Worm (Caenorhabditis elegans) whole organism, young adult: ENCODE data around the gene rpl-36.A.

Experiments
- B0336.3 ChIP-seq: fragments of 200-800 bp; sonication (Bioruptor generic); IDR thresholded peaks from 2 replicates; pipeline ENCODE4 v1.3.6; 2022; ENCODE audit warnings: missing genetic modification characterization, missing compliant biosample characterization
- F10E7.11 ChIP-seq: sonication (generic microtip); optimal IDR thresholded peaks from 2 replicates; lab custom pipeline; 2017; ENCODE audit warnings: mild to moderate bottlenecking, missing genetic modification characterization, moderate library complexity, missing compliant biosample characterization
- F33H1.4 ChIP-seq: fragments of 200-800 bp; sonication (Bioruptor generic); IDR thresholded peaks from 2 replicates; pipeline ENCODE4 v1.3.6; 2022; ENCODE audit warnings: missing genetic modification reagents, missing genetic modification characterization, missing compliant biosample characterization
- F37B4.10 ChIP-seq: fragments of 200-800 bp; sonication (Bioruptor generic); IDR thresholded peaks from 2 replicates; pipeline ENCODE4 v1.3.6; 2022; ENCODE audit warnings: missing genetic modification characterization, missing compliant biosample characterization
- F49E8.2 ChIP-seq: sonication (generic microtip); optimal IDR thresholded peaks from 3 replicates; lab custom pipeline; 2017; ENCODE audit warnings: missing genetic modification characterization, mild to moderate bottlenecking, missing compliant biosample characterization, antibody characterized with exemption, moderate library complexity; ENCODE audit not compliant: insufficient read depth
- F55B11.4 ChIP-seq: sonication (generic microtip); optimal IDR thresholded peaks from 2 replicates; lab custom pipeline; 2016; ENCODE audit warnings: missing compliant biosample characterization, missing genetic modification characterization, borderline replicate concordance; ENCODE audit not compliant: insufficient read depth
- K11D2.4 ChIP-seq: fragments of 200-800 bp; sonication (Bioruptor generic); IDR thresholded peaks from 2 replicates; pipeline ENCODE4 v1.3.6; 2022; ENCODE audit warnings: missing genetic modification reagents, missing genetic modification characterization, missing compliant biosample characterization
- K12H6.12 ChIP-seq: fragments of 200-800 bp; sonication (Bioruptor generic); optimal IDR thresholded peaks from 2 replicates; lab custom pipeline; 2018; ENCODE audit warnings: mild to moderate bottlenecking, missing genetic modification characterization, missing compliant biosample characterization
- T07F8.4 ChIP-seq: sonication (generic microtip); optimal IDR thresholded peaks from 2 replicates; lab custom pipeline; 2016; ENCODE audit warnings: mild to moderate bottlenecking, missing genetic modification characterization, moderate library complexity, missing compliant biosample characterization
- Y79H2A.3 ChIP-seq: fragments of 200-800 bp; sonication (Bioruptor generic); conservative IDR thresholded peaks from 2 replicates; pipeline ENCODE4 v1.3.6; 2022; ENCODE audit warnings: missing genetic modification reagents, missing genetic modification characterization, missing compliant biosample characterization
- Y95B8A.8 ChIP-seq: fragments of 200-800 bp; sonication (Bioruptor generic); IDR thresholded peaks from 2 replicates; pipeline ENCODE4 v1.3.6; 2022; ENCODE audit warnings: missing genetic modification reagents, missing genetic modification characterization, missing compliant biosample characterization
- ama-1 ChIP-seq, 3 experiments: fragments of 150-350 bp in 1 of 3; sonication (generic microtip) in 2 of 3; optimal IDR thresholded peaks; 2 replicates each; lab custom pipeline; 2014 to 2018; ENCODE audit warnings: missing biosample characterization in 2 of 3, missing genetic modification characterization in 2 of 3, missing genetic modification reagents in 2 of 3
- aptf-2 ChIP-seq: fragments of 200-800 bp; sonication (Bioruptor generic); conservative IDR thresholded peaks from 2 replicates; pipeline ENCODE4 v1.3.6; 2022; ENCODE audit warnings: missing genetic modification reagents, missing genetic modification characterization, missing compliant biosample characterization
- attf-3 ChIP-seq: fragments of 200-800 bp; sonication (Bioruptor generic); conservative IDR thresholded peaks from 2 replicates; pipeline ENCODE4 v1.3.6; 2022; ENCODE audit warnings: missing genetic modification reagents, missing genetic modification characterization, missing compliant biosample characterization
- attf-6 ChIP-seq: fragments of 200-800 bp; sonication (Bioruptor generic); IDR thresholded peaks from 2 replicates; pipeline ENCODE4 v1.3.6; 2022; ENCODE audit warnings: missing genetic modification reagents, missing genetic modification characterization, missing compliant biosample characterization
- bed-1 ChIP-seq: fragments of 200-800 bp; sonication (Bioruptor generic); IDR thresholded peaks from 2 replicates; pipeline ENCODE4 v1.3.6; 2022; ENCODE audit warnings: missing genetic modification reagents, missing genetic modification characterization, missing compliant biosample characterization
- cebp-1 ChIP-seq, 2 experiments: fragments of 200-800 bp in 1 of 2; sonication (Bioruptor generic) in 1 of 2; sonication (generic microtip) in 1 of 2; IDR thresholded peaks in 1 of 2; optimal IDR thresholded peaks in 1 of 2; 2 replicates each; pipeline versions ENCODE4 v1.3.6 to Lab custom; 2017 to 2022; ENCODE audit warnings: missing compliant biosample characterization in 2 of 2, missing genetic modification characterization in 2 of 2, mild to moderate bottlenecking in 1 of 2, missing genetic modification reagents in 1 of 2, moderate library complexity in 1 of 2
- cebp-2 ChIP-seq: fragments of 200-800 bp; sonication (Bioruptor generic); IDR thresholded peaks from 2 replicates; pipeline ENCODE4 v1.3.6; 2022; ENCODE audit warnings: missing genetic modification characterization, missing compliant biosample characterization
- ceh-27 ChIP-seq: fragments of 200-800 bp; sonication (Bioruptor generic); optimal IDR thresholded peaks from 2 replicates; lab custom pipeline; 2018; ENCODE audit warnings: mild to moderate bottlenecking, missing genetic modification characterization, moderate library complexity, missing compliant biosample characterization
- ceh-79 ChIP-seq: sonication (generic microtip); optimal IDR thresholded peaks from 2 replicates; lab custom pipeline; 2017; ENCODE audit warnings: mild to moderate bottlenecking, missing genetic modification characterization, missing compliant biosample characterization
- die-1 ChIP-seq: sonication (generic microtip); optimal IDR thresholded peaks from 2 replicates; lab custom pipeline; 2016; ENCODE audit warnings: missing genotype, mild to moderate bottlenecking, missing genetic modification characterization, missing compliant biosample characterization
- egl-44 ChIP-seq: fragments of 200-800 bp; sonication (Bioruptor generic); IDR thresholded peaks from 2 replicates; pipeline ENCODE4 v1.3.6; 2022; ENCODE audit warnings: missing genetic modification reagents, missing genetic modification characterization, missing compliant biosample characterization
- lin-26 ChIP-seq: fragments of 200-800 bp; sonication (Bioruptor generic); IDR thresholded peaks from 2 replicates; pipeline ENCODE4 v1.3.6; 2022; ENCODE audit warnings: missing genetic modification reagents, missing genetic modification characterization, missing compliant biosample characterization
- lsl-1 ChIP-seq: fragments of 200-800 bp; sonication (Bioruptor generic); optimal IDR thresholded peaks from 2 replicates; lab custom pipeline; 2018; ENCODE audit warnings: mild to moderate bottlenecking, missing genetic modification characterization, moderate library complexity, missing compliant biosample characterization
- mel-28 ChIP-seq: sonication (generic microtip); optimal IDR thresholded peaks from 2 replicates; lab custom pipeline; 2016; ENCODE audit warnings: borderline replicate concordance, mild to moderate bottlenecking, missing genetic modification characterization, missing compliant biosample characterization
- mes-4 ChIP-seq: sonication (generic microtip); optimal IDR thresholded peaks from 2 replicates; lab custom pipeline; 2016; ENCODE audit warnings: missing genotype, missing genetic modification characterization, missing compliant biosample characterization
- mxl-1 ChIP-seq: sonication (generic microtip); optimal IDR thresholded peaks from 2 replicates; lab custom pipeline; 2016; ENCODE audit warnings: missing genetic modification characterization, missing compliant biosample characterization
- nfya-2 ChIP-seq: fragments of 200-800 bp; sonication (Bioruptor generic); IDR thresholded peaks from 2 replicates; pipeline ENCODE4 v1.3.6; 2022; ENCODE audit warnings: missing genetic modification reagents, missing genetic modification characterization, missing compliant biosample characterization
- nhr-27 ChIP-seq: fragments of 200-800 bp; sonication (Bioruptor generic); optimal IDR thresholded peaks from 2 replicates; lab custom pipeline; 2018; ENCODE audit warnings: mild to moderate bottlenecking, missing genetic modification characterization, moderate library complexity, missing compliant biosample characterization
- rec-8 ChIP-seq, 2 experiments: sonication (generic microtip); optimal IDR thresholded peaks; 2 replicates each; lab custom pipeline; 2016; ENCODE audit warnings: mild to moderate bottlenecking in 2 of 2, missing genetic modification characterization in 2 of 2, missing genetic modification reagents in 2 of 2, missing genotype in 2 of 2, missing biosample characterization in 1 of 2, missing compliant biosample characterization in 1 of 2, moderate library complexity in 1 of 2
- repo-1 ChIP-seq: sonication (generic microtip); optimal IDR thresholded peaks from 2 replicates; lab custom pipeline; 2017; ENCODE audit warnings: mild to moderate bottlenecking, missing genetic modification characterization, missing compliant biosample characterization
- sdz-38 ChIP-seq: sonication (generic microtip); optimal IDR thresholded peaks from 2 replicates; lab custom pipeline; 2016; ENCODE audit warnings: missing genotype, missing genetic modification characterization, missing compliant biosample characterization
- snpc-1.3 ChIP-seq: sonication (generic microtip); optimal IDR thresholded peaks from 2 replicates; lab custom pipeline; 2017; ENCODE audit warnings: missing genetic modification characterization, mild to moderate bottlenecking, missing compliant biosample characterization, antibody characterized with exemption, moderate library complexity, missing genotype, missing genetic modification reagents; ENCODE audit not compliant: insufficient read depth
- tbx-9 ChIP-seq: sonication (generic microtip); optimal IDR thresholded peaks from 2 replicates; lab custom pipeline; 2016; ENCODE audit warnings: borderline replicate concordance, missing genetic modification characterization, inconsistent platforms, missing compliant biosample characterization
- tlf-1 ChIP-seq: fragments of 200-800 bp; sonication (Bioruptor generic); optimal IDR thresholded peaks from 2 replicates; lab custom pipeline; 2018; ENCODE audit warnings: mild to moderate bottlenecking, missing genetic modification characterization, missing compliant biosample characterization
- zfh-2 ChIP-seq: fragments of 200-800 bp; sonication (Bioruptor generic); conservative IDR thresholded peaks from 2 replicates; pipeline ENCODE4 v1.3.6; 2022; ENCODE audit warnings: missing genetic modification reagents, missing genetic modification characterization, missing compliant biosample characterization
- ztf-18 ChIP-seq: sonication (generic microtip); optimal IDR thresholded peaks from 2 replicates; lab custom pipeline; 2016; ENCODE audit warnings: missing genotype, mild to moderate bottlenecking, missing genetic modification characterization, missing compliant biosample characterization
- ztf-6 ChIP-seq: fragments of 200-800 bp; sonication (Bioruptor generic); IDR thresholded peaks from 2 replicates; pipeline ENCODE4 v1.3.6; 2022; ENCODE audit warnings: missing genetic modification reagents, missing genetic modification characterization, missing compliant biosample characterization

The rpl-36.A gene

ce11 chrII:11089356-11089755, 7.6 kb downstream of the rpl-36.A start, which contains the start of gene unc-53:
Gene unc-53, minus strand, starts transcription at chrII:11089456.
- no peak for TF ChIP-seq K12H6.12 (tag; lab: Kevin White, UChicago)
- TF ChIP-seq F49E8.2 (tag; lab: Kevin White, UChicago) = no peak
- TF ChIP-seq F37B4.10 = no peak

- TF ChIP-seq nhr-27 (tag; lab: Kevin White, UChicago) = no peak
- TF ChIP-seq B0336.3 (GFP tag; lab: Robert Waterston, UW) = no peak
- TF ChIP-seq ama-1 (optimal IDR thresholded peaks at IDR 0.05; lab: Kevin White, UChicago) = no peak
- no peak for TF ChIP-seq ama-1 (GFP tag; optimal IDR thresholded peaks at IDR 0.05; lab: Kevin White, UChicago)
- TF ChIP-seq mes-4 = no peak
- no peak for TF ChIP-seq cebp-1 (GFP tag; IDR thresholded peaks at IDR 0.05; lab: Robert Waterston, UW)
- no peak for TF ChIP-seq cebp-1 (tag; optimal IDR thresholded peaks at IDR 0.05; lab: Kevin White, UChicago)
- TF ChIP-seq mel-28 (tag; lab: Kevin White, UChicago) = no peak
- no peak for TF ChIP-seq ceh-27
Observed at ce11 chrII:11088137-11088536, 8.9 kb downstream of the rpl-36.A start.

- no peak for TF ChIP-seq aptf-2
- TF ChIP-seq ceh-27 = no peak
- no peak for TF ChIP-seq Y79H2A.3 (GFP tag; lab: Robert Waterston, UW)
- TF ChIP-seq tbx-9 (tag; lab: Kevin White, UChicago) = no peak
- TF ChIP-seq K11D2.4 (GFP tag; lab: Robert Waterston, UW) = no peak
- TF ChIP-seq B0336.3 (GFP tag; lab: Robert Waterston, UW) = no peak
- no peak for TF ChIP-seq ztf-18 (tag; lab: Kevin White, UChicago)
- TF ChIP-seq die-1 = no peak
- no peak for TF ChIP-seq snpc-1.3
- TF ChIP-seq T07F8.4 = no peak
- TF ChIP-seq egl-44 (GFP tag; lab: Robert Waterston, UW) = no peak
- no peak for TF ChIP-seq mxl-1 (tag; lab: Kevin White, UChicago)
Observed at ce11 chrII:11086770-11087169, 10.2 kb downstream of the rpl-36.A start.

DNA sequence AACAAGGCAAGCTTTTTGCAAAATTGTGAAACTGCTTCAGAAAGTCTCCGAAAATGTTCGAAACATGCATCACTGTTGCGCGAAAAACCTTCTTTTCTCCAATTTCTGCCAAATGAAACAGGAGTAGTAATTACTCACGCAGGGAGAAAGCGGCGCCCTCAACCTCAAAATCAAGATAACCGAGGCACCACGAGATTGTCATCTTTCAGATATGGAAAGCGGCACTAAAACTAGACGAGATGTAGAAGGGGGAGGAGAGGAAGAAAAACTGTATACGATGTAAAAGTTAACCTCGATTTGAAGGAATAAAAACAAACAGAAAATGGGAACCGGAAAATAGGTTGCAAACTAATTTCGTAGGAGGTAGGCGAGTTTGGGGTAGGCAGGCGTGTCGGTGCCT, 20.5 kb downstream of the rpl-36.A start:
- TF ChIP-seq attf-3 (GFP tag; lab: Robert Waterston, UW) (no peak), F33H1.4 (GFP tag; lab: Robert Waterston, UW) (no peak)

DNA sequence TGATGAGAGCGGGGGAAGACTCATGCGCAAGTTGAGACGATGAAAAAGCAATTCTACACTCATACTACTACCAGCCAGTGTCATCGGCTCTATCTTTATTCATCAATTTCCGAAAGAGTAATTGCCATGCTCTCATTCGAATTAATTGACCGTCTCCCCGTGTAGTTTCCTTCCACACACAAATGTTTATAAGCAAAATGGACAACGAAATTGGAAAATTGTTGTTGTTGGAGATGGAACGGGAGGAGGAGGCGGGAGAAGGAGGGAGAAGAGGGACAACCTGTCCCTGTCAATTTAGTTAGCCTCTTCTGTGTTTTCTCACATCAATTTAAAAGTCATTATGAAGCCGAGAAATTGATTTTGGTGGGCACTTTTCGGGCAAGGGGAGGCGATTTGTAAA, 24.4 kb downstream of the rpl-36.A start:
- TF ChIP-seq rec-8 (tag; optimal IDR thresholded peaks at IDR 0.05; lab: Kevin White, UChicago) (no peak), F10E7.11 (tag; lab: Kevin White, UChicago) (no peak), Y95B8A.8 (GFP tag; lab: Robert Waterston, UW) (no peak), ceh-79 (tag; lab: Kevin White, UChicago) (no peak), nfya-2 (GFP tag; lab: Robert Waterston, UW) (no peak), zfh-2 (GFP tag; lab: Robert Waterston, UW) (no peak), tlf-1 (no peak), mxl-1 (tag; lab: Kevin White, UChicago) (no peak), ztf-6 (GFP tag; lab: Robert Waterston, UW) (no peak), lsl-1 (GFP tag; lab: Kevin White, UChicago) (no peak), F55B11.4 (no peak), attf-6 (GFP tag; lab: Robert Waterston, UW) (no peak), bed-1 (GFP tag; lab: Robert Waterston, UW) (no peak), sdz-38 (tag; lab: Kevin White, UChicago) (no peak), repo-1 (tag; lab: Kevin White, UChicago) (no peak), cebp-2 (GFP tag; lab: Robert Waterston, UW) (no peak), lin-26 (no peak)
